Worm (Caenorhabditis elegans): ENCODE results near the gene rad-50.

The rad-50 gene

ce11 chrV:12275714-12276113 is 30.3 kb downstream of the rad-50 start (continued):
- TF ChIP-seq C17E4.6 (GFP tag; IDR thresholded peaks at IDR 0.05) (no peak), hrde-1 (tag; optimal IDR thresholded peaks at IDR 0.05; ENCODE audit: borderline replicate concordance) (peak; percentile 67), Y79H2A.3 (GFP tag; conservative IDR thresholded peaks at IDR 0.05) (0 out of 2 replicates have a peak, but pooled peaks have one; percentile 43), hmg-1.2 (GFP tag; IDR thresholded peaks at IDR 0.05) (no peak), ztf-22 (GFP tag; optimal IDR thresholded peaks at IDR 0.05) (no peak), pha-4 (tag; optimal IDR thresholded peaks at IDR 0.05) (no peak), dpl-1 (GFP tag; optimal IDR thresholded peaks at IDR 0.05) (no peak), nhr-120 (GFP tag; IDR thresholded peaks at IDR 0.05) (no peak)

ce11 chrV:12276946-12277345 is 31.5 kb downstream of the rad-50 start, which contains the start of gene bnc-1:
Gene bnc-1, minus strand, starts transcription at chrV:12277046.
- no peak for TF ChIP-seq mes-4 (tag; optimal IDR thresholded peaks at IDR 0.05)

- TF ChIP-seq Y79H2A.3 (GFP tag; conservative IDR thresholded peaks at IDR 0.05) (no peak), ets-4 (GFP tag; optimal IDR thresholded peaks at IDR 0.05) (no peak), lin-26 (GFP tag; IDR thresholded peaks at IDR 0.05) (no peak), T26A5.8 (tag; optimal IDR thresholded peaks at IDR 0.05) (no peak), hrde-1 (tag; optimal IDR thresholded peaks at IDR 0.05; ENCODE audit: borderline replicate concordance) (no peak), unc-130 (GFP tag; optimal IDR thresholded peaks at IDR 0.05) (no peak), ztf-26 (tag; optimal IDR thresholded peaks at IDR 0.05) (no peak)
These were observed 36.1 kb downstream of the rad-50 start for ce11 chrV:12281508-12281907.

ce11 chrV:12283187-12283586 is 37.7 kb downstream of the rad-50 start, which contains the start of gene F55C5.10:
Gene F55C5.10, plus strand, starts transcription at chrV:12283487.
- no peak for TF ChIP-seq K12H6.12 (tag; optimal IDR thresholded peaks at IDR 0.05)
- TF ChIP-seq unc-130 (GFP tag; optimal IDR thresholded peaks at IDR 0.05): no peak
- no peak for TF ChIP-seq attf-3 (GFP tag; conservative IDR thresholded peaks at IDR 0.05)
- no peak for TF ChIP-seq nhr-80 (tag; optimal IDR thresholded peaks at IDR 0.05)
- no peak for TF ChIP-seq mel-28 (tag; optimal IDR thresholded peaks at IDR 0.05; ENCODE audit: borderline replicate concordance)
- no peak for TF ChIP-seq nfyb-1 (GFP tag; IDR thresholded peaks at IDR 0.05)
- no peak for TF ChIP-seq D2030.7 (GFP tag; IDR thresholded peaks at IDR 0.05)
- TF ChIP-seq die-1 (tag; optimal IDR thresholded peaks at IDR 0.05): no peak
- TF ChIP-seq attf-6 (GFP tag; IDR thresholded peaks at IDR 0.05): no peak
- no peak for TF ChIP-seq F10E7.11 (tag; optimal IDR thresholded peaks at IDR 0.05)
- TF ChIP-seq pha-4 (tag; optimal IDR thresholded peaks at IDR 0.05): no peak
- TF ChIP-seq egrh-3 (GFP tag; IDR thresholded peaks at IDR 0.05): no peak
- TF ChIP-seq aptf-2 (GFP tag; conservative IDR thresholded peaks at IDR 0.05): no peak
- no peak for TF ChIP-seq F55B11.4 (tag; optimal IDR thresholded peaks at IDR 0.05; ENCODE audit: borderline replicate concordance, insufficient read depth)
- no peak for TF ChIP-seq nhr-90 (tag; optimal IDR thresholded peaks at IDR 0.05)
- TF ChIP-seq ccch-3 (GFP tag; optimal IDR thresholded peaks at IDR 0.05): no peak
- TF ChIP-seq T26A5.8 (tag; optimal IDR thresholded peaks at IDR 0.05): no peak
- no peak for TF ChIP-seq Y53G8AR.9 (GFP tag; conservative IDR thresholded peaks at IDR 0.05)
- TF ChIP-seq lin-26 (GFP tag; IDR thresholded peaks at IDR 0.05): no peak

- no peak for TF ChIP-seq F22D6.2 (tag; optimal IDR thresholded peaks at IDR 0.05)
- no peak for TF ChIP-seq tbx-9 (tag; optimal IDR thresholded peaks at IDR 0.05; ENCODE audit: borderline replicate concordance)
- TF ChIP-seq sdz-38 (tag; optimal IDR thresholded peaks at IDR 0.05): no peak
These were observed 42.2 kb downstream of the rad-50 start for ce11 chrV:12287667-12288066.

All from whole organism, young adult.